Worm (Caenorhabditis elegans) whole organism, late embryonic: ENCODE data around the gene srh-138.

Experiments
- K02D7.2 ChIP-seq: sonication (generic microtip); optimal IDR thresholded peaks from 2 replicates; lab custom pipeline; 2017; ENCODE audit warnings: mild to moderate bottlenecking, missing genetic modification characterization, missing compliant biosample characterization
- ama-1 ChIP-seq: fragments of 150-350 bp; optimal IDR thresholded peaks from 2 replicates; lab custom pipeline; 2014
- elt-4 ChIP-seq: sonication (generic microtip); optimal IDR thresholded peaks from 2 replicates; lab custom pipeline; 2016; ENCODE audit warnings: missing genetic modification characterization, missing compliant biosample characterization
- eyg-1 ChIP-seq: sonication (generic microtip); optimal IDR thresholded peaks from 2 replicates; lab custom pipeline; 2016; ENCODE audit warnings: missing genotype, missing genetic modification characterization, missing compliant biosample characterization
- fkh-10 ChIP-seq: fragments of 150-350 bp; optimal IDR thresholded peaks from 2 replicates; lab custom pipeline; 2014; ENCODE audit warnings: missing biosample characterization, missing genetic modification reagents, missing genetic modification characterization
- gmeb-2 ChIP-seq: sonication (generic microtip); optimal IDR thresholded peaks from 2 replicates; lab custom pipeline; 2016; ENCODE audit warnings: missing genetic modification characterization, inconsistent platforms, missing compliant biosample characterization
- pqm-1 ChIP-seq: sonication (generic microtip); optimal IDR thresholded peaks from 2 replicates; lab custom pipeline; 2016; ENCODE audit warnings: missing genetic modification characterization, missing compliant biosample characterization
- rnt-1 ChIP-seq: sonication (generic microtip); optimal IDR thresholded peaks from 2 replicates; lab custom pipeline; 2016; ENCODE audit warnings: missing genetic modification characterization, missing compliant biosample characterization
- tbx-2 ChIP-seq: sonication (generic microtip); optimal IDR thresholded peaks from 2 replicates; lab custom pipeline; 2016; ENCODE audit warnings: missing genetic modification characterization, missing compliant biosample characterization
- unc-3 ChIP-seq, 2 experiments: fragments of 200-800 bp in 1 of 2; sonication (Bioruptor generic) in 1 of 2; sonication (generic microtip) in 1 of 2; conservative IDR thresholded peaks in 1 of 2; optimal IDR thresholded peaks in 1 of 2; 2 replicates each; pipeline versions ENCODE4 v1.3.6 to Lab custom; 2016 to 2022; ENCODE audit warnings: missing compliant biosample characterization in 2 of 2, missing genetic modification characterization in 2 of 2, missing genetic modification reagents in 1 of 2

DNA sequence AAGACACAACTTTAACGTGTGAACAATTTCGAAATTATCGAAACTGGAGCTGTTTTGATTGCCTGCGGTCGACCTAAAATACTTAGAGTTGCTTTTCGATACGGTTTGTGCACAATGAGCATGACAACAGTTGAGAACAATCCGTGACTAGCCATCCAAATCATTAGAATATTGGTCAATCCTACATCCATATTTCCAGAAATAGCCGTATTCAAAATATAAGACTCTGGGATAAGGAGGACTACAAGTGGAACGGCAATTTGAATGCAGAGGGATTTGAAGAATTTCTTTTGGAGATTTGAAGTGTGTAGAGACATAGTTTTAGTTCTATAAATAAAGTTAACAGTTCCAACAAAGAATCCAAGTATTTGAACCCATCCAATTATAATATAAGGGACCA lies 11.4 kb downstream of the srh-138 start:
- no peak for TF ChIP-seq gmeb-2
- no peak for TF ChIP-seq elt-4 (tag; lab: Kevin White, UChicago)
- TF ChIP-seq pqm-1 (tag; lab: Kevin White, UChicago), result no peak
- no peak for TF ChIP-seq tbx-2 (tag; lab: Kevin White, UChicago)
- no peak for TF ChIP-seq K02D7.2 (tag; lab: Kevin White, UChicago)
- no peak for TF ChIP-seq ama-1 (lab: Kevin White, UChicago)
- no peak for TF ChIP-seq rnt-1 (tag; lab: Kevin White, UChicago)
- TF ChIP-seq unc-3 (GFP tag; conservative IDR thresholded peaks at IDR 0.05; lab: Robert Waterston, UW), result no peak
- TF ChIP-seq unc-3 (tag; optimal IDR thresholded peaks at IDR 0.05; lab: Kevin White, UChicago), result no peak
- TF ChIP-seq eyg-1 (tag; lab: Kevin White, UChicago), result no peak
- no peak for TF ChIP-seq fkh-10 (GFP tag; lab: Kevin White, UChicago)
